Worm (Caenorhabditis elegans): Measurements from ENCODE around the gene psr-1.

The psr-1 gene

ce11 chrIV:4652962-4653361 lies at the start of gene psr-1:
Gene psr-1, plus strand, starts transcription at chrIV:4653262.
- TF ChIP-seq ceh-36 (tag; optimal IDR thresholded peaks at IDR 0.05) (no peak), hmbx-1 (tag; optimal IDR thresholded peaks at IDR 0.05) (no peak), ama-1 (optimal IDR thresholded peaks at IDR 0.05) (no peak), tbx-11 (GFP tag; IDR thresholded peaks at IDR 0.05) (no peak), tbx-37 (GFP tag; conservative IDR thresholded peaks at IDR 0.05) (no peak), ets-7 (tag; optimal IDR thresholded peaks at IDR 0.05) (no peak), aly-1 (tag; optimal IDR thresholded peaks at IDR 0.05) (no peak), tra-4 (tag; optimal IDR thresholded peaks at IDR 0.05) (no peak), pes-1 (GFP tag; IDR thresholded peaks at IDR 0.05) (no peak), ceh-13 (GFP tag; optimal IDR thresholded peaks at IDR 0.05) (no peak), sea-1 (GFP tag; conservative IDR thresholded peaks at IDR 0.05) (no peak)

- TF ChIP-seq ets-7 (tag; optimal IDR thresholded peaks at IDR 0.05) (no peak), ceh-13 (GFP tag; optimal IDR thresholded peaks at IDR 0.05) (no peak), F13C5.2 (tag; optimal IDR thresholded peaks at IDR 0.05) (no peak), hmbx-1 (tag; optimal IDR thresholded peaks at IDR 0.05) (no peak), tra-4 (tag; optimal IDR thresholded peaks at IDR 0.05) (no peak), ama-1 (optimal IDR thresholded peaks at IDR 0.05) (no peak), tbx-37 (GFP tag; conservative IDR thresholded peaks at IDR 0.05) (no peak), hnd-1 (tag; optimal IDR thresholded peaks at IDR 0.05) (no peak), sea-1 (GFP tag; conservative IDR thresholded peaks at IDR 0.05) (no peak), B0310.2 (tag; optimal IDR thresholded peaks at IDR 0.05) (no peak), scrt-1 (GFP tag; IDR thresholded peaks at IDR 0.05) (no peak), tbx-11 (GFP tag; IDR thresholded peaks at IDR 0.05) (no peak), aly-1 (tag; optimal IDR thresholded peaks at IDR 0.05) (no peak), hmg-4 (GFP tag; optimal IDR thresholded peaks at IDR 0.05) (no peak), pes-1 (GFP tag; IDR thresholded peaks at IDR 0.05) (no peak), flt-1 (GFP tag; IDR thresholded peaks at IDR 0.05) (no peak), ceh-36 (tag; optimal IDR thresholded peaks at IDR 0.05) (no peak)
Observed at ce11 chrIV:4605608-4606007, 47.5 kb upstream of the psr-1 start, which contains the start of gene nspg-10. Gene nspg-10, plus strand, starts transcription at chrIV:4605786.

ce11 chrIV:4608661-4609060 lies 44.4 kb upstream of the psr-1 start:
- TF ChIP-seq hmbx-1 (tag; optimal IDR thresholded peaks at IDR 0.05) (no peak), sea-1 (GFP tag; conservative IDR thresholded peaks at IDR 0.05) (no peak), F13C5.2 (tag; optimal IDR thresholded peaks at IDR 0.05) (no peak), pes-1 (GFP tag; IDR thresholded peaks at IDR 0.05) (no peak), scrt-1 (GFP tag; IDR thresholded peaks at IDR 0.05) (no peak), tbx-37 (GFP tag; conservative IDR thresholded peaks at IDR 0.05) (no peak), hmg-4 (GFP tag; optimal IDR thresholded peaks at IDR 0.05) (no peak)

ce11 chrIV:4609568-4609967 lies 43.5 kb upstream of the psr-1 start, which contains the start of gene col-110:
Gene col-110, minus strand, starts transcription at chrIV:4609668.
- TF ChIP-seq hmg-4 (GFP tag; optimal IDR thresholded peaks at IDR 0.05) (no peak), flt-1 (GFP tag; IDR thresholded peaks at IDR 0.05) (no peak), ceh-36 (tag; optimal IDR thresholded peaks at IDR 0.05) (no peak)

ce11 chrIV:4611740-4612139 lies 41.3 kb upstream of the psr-1 start:
- TF ChIP-seq hmg-4 (GFP tag; optimal IDR thresholded peaks at IDR 0.05) (no peak), ama-1 (optimal IDR thresholded peaks at IDR 0.05) (no peak), ceh-36 (tag; optimal IDR thresholded peaks at IDR 0.05) (peak; percentile 46)

ce11 chrIV:4612597-4612996 lies 40.5 kb upstream of the psr-1 start:
- no peak for TF ChIP-seq hnd-1 (tag; optimal IDR thresholded peaks at IDR 0.05)
- no peak for TF ChIP-seq hmg-4 (GFP tag; optimal IDR thresholded peaks at IDR 0.05)
- TF ChIP-seq flt-1 (GFP tag; IDR thresholded peaks at IDR 0.05): no peak
- TF ChIP-seq ceh-13 (GFP tag; optimal IDR thresholded peaks at IDR 0.05): no peak
- TF ChIP-seq F13C5.2 (tag; optimal IDR thresholded peaks at IDR 0.05): no peak
- TF ChIP-seq tra-4 (tag; optimal IDR thresholded peaks at IDR 0.05): no peak
- no peak for TF ChIP-seq ama-1 (optimal IDR thresholded peaks at IDR 0.05)
- TF ChIP-seq pes-1 (GFP tag; IDR thresholded peaks at IDR 0.05): no peak
- TF ChIP-seq aly-1 (tag; optimal IDR thresholded peaks at IDR 0.05): no peak
- TF ChIP-seq sea-1 (GFP tag; conservative IDR thresholded peaks at IDR 0.05): no peak
- TF ChIP-seq tbx-37 (GFP tag; conservative IDR thresholded peaks at IDR 0.05): no peak
- TF ChIP-seq hmbx-1 (tag; optimal IDR thresholded peaks at IDR 0.05): no peak
- no peak for TF ChIP-seq B0310.2 (tag; optimal IDR thresholded peaks at IDR 0.05)
- no peak for TF ChIP-seq ets-7 (tag; optimal IDR thresholded peaks at IDR 0.05)
- no peak for TF ChIP-seq tbx-11 (GFP tag; IDR thresholded peaks at IDR 0.05)
- no peak for TF ChIP-seq scrt-1 (GFP tag; IDR thresholded peaks at IDR 0.05)
- no peak for TF ChIP-seq ceh-36 (tag; optimal IDR thresholded peaks at IDR 0.05)

- TF ChIP-seq scrt-1 (GFP tag; IDR thresholded peaks at IDR 0.05): no peak
- no peak for TF ChIP-seq hmg-4 (GFP tag; optimal IDR thresholded peaks at IDR 0.05)
Observed at ce11 chrIV:4613516-4613915, 39.5 kb upstream of the psr-1 start.

- TF ChIP-seq sea-1 (GFP tag; conservative IDR thresholded peaks at IDR 0.05) (no peak), tra-4 (tag; optimal IDR thresholded peaks at IDR 0.05) (no peak), aly-1 (tag; optimal IDR thresholded peaks at IDR 0.05) (no peak)
Observed at ce11 chrIV:4623852-4624251, 29.2 kb upstream of the psr-1 start.

- TF ChIP-seq hmg-4 (GFP tag; optimal IDR thresholded peaks at IDR 0.05) (no peak), flt-1 (GFP tag; IDR thresholded peaks at IDR 0.05) (no peak), B0310.2 (tag; optimal IDR thresholded peaks at IDR 0.05) (no peak), ceh-13 (GFP tag; optimal IDR thresholded peaks at IDR 0.05) (no peak), aly-1 (tag; optimal IDR thresholded peaks at IDR 0.05) (no peak)
Observed at ce11 chrIV:4633393-4633792, 19.7 kb upstream of the psr-1 start, which contains the start of gene R105.1. Gene R105.1, plus strand, starts transcription at chrIV:4633693.
